Worm (Caenorhabditis elegans) whole organism, L4 larva: ENCODE measurements around the gene ceh-93.

Experiments
- duxl-1 ChIP-seq: sonication (generic microtip); optimal IDR thresholded peaks from 2 replicates; lab custom pipeline; 2016; ENCODE audit warnings: mild to moderate bottlenecking, missing genetic modification characterization, moderate library complexity, missing compliant biosample characterization; ENCODE audit not compliant: poor library complexity
- hmg-1.1 ChIP-seq: fragments of 200-800 bp; sonication (Bioruptor generic); IDR thresholded peaks from 2 replicates; pipeline ENCODE4 v1.3.6; 2022; ENCODE audit warnings: missing genetic modification reagents, missing genetic modification characterization, missing compliant biosample characterization
- lin-15B ChIP-seq: fragments of 150-350 bp; sonication (generic microtip); optimal IDR thresholded peaks from 3 replicates; lab custom pipeline; 2014; ENCODE audit warnings: missing biosample characterization, missing genetic modification characterization

DNA sequence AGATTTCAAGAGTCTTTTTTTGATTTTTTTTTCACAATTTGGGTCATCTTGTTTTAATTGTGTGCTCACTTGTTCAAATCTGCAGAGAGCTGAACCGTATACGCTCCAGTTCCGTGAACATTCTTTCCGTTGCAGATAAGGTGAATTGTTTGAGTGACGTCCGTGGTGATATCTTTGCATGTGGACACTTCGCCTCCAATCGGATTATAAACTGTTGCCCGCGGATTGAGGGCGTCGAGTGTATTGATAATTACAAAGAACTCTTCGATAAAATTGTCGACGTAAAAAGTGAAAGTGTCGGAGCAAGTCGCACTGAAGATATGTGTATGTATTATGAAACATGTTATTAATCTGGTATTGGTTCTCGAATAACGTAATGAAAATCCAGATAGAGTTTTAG lies 35.2 kb upstream of the ceh-93 start:
- TF ChIP-seq lin-15B (tag; lab: Kevin White, UChicago) (no peak), duxl-1 (no peak), hmg-1.1 (GFP tag; lab: Robert Waterston, UW) (no peak)
